Fruit fly (Drosophila melanogaster) whole organism, pupa: ENCODE results near the gene Manf.

ENCODE experiments used
- CG12605 ChIP-seq: fragments of 200-800 bp; sonication (Bioruptor generic); IDR thresholded peaks from 2 replicates; pipeline ENCODE4 v1.3.6; 2022; ENCODE audit warnings: missing biosample characterization, missing genetic modification characterization
- CG14655 ChIP-seq: fragments of 200-800 bp; sonication (Bioruptor generic); optimal IDR thresholded peaks from 3 replicates; lab custom pipeline; 2017; ENCODE audit warnings: mild to moderate bottlenecking, missing biosample characterization, missing genetic modification reagents, missing genetic modification characterization
- CG15710 ChIP-seq: fragments of 200-800 bp; sonication (Bioruptor generic); optimal IDR thresholded peaks from 2 replicates; lab custom pipeline; 2018; ENCODE audit warnings: missing biosample characterization, mild to moderate bottlenecking, missing genetic modification characterization, moderate library complexity
- CG8159 ChIP-seq: fragments of 200-800 bp; sonication (Bioruptor generic); optimal IDR thresholded peaks from 3 replicates; lab custom pipeline; 2018; ENCODE audit warnings: missing biosample characterization, mild to moderate bottlenecking, missing genetic modification characterization, moderate library complexity
- CG8301 ChIP-seq: fragments of 200-800 bp; sonication (Bioruptor generic); optimal IDR thresholded peaks from 2 replicates; lab custom pipeline; 2018; ENCODE audit warnings: missing biosample characterization, mild to moderate bottlenecking, missing genetic modification characterization
- CG9948 ChIP-seq: fragments of 200-800 bp; sonication (Bioruptor generic); optimal IDR thresholded peaks from 2 replicates; lab custom pipeline; 2018; ENCODE audit warnings: missing biosample characterization, mild to moderate bottlenecking, missing genetic modification characterization, moderate library complexity
- D1 ChIP-seq: fragments of 200-800 bp; sonication (Bioruptor generic); optimal IDR thresholded peaks from 2 replicates; lab custom pipeline; 2018; ENCODE audit warnings: missing biosample characterization, mild to moderate bottlenecking, missing genetic modification characterization, moderate library complexity
- Ets98B ChIP-seq: fragments of 200-800 bp; sonication (Bioruptor generic); IDR thresholded peaks from 2 replicates; pipeline ENCODE4 v1.3.6; 2022; ENCODE audit warnings: missing biosample characterization, missing genetic modification characterization
- Pif1A ChIP-seq: fragments of 200-800 bp; sonication (Bioruptor generic); optimal IDR thresholded peaks from 3 replicates; lab custom pipeline; 2016; ENCODE audit warnings: missing biosample characterization, missing genetic modification characterization
- Pif1B ChIP-seq: fragments of 200-800 bp; sonication (Bioruptor generic); optimal IDR thresholded peaks from 3 replicates; lab custom pipeline; 2016; ENCODE audit warnings: missing biosample characterization, missing genetic modification characterization
- Snoo ChIP-seq: fragments of 200-800 bp; sonication (Bioruptor generic); optimal IDR thresholded peaks from 3 replicates; lab custom pipeline; 2017; ENCODE audit warnings: missing biosample characterization, mild to moderate bottlenecking, missing genetic modification characterization, inconsistent platforms
- fd96Ca ChIP-seq: fragments of 200-800 bp; sonication (Bioruptor generic); IDR thresholded peaks from 3 replicates; pipeline ENCODE4 v1.3.6; 2022; ENCODE audit warnings: missing biosample characterization, missing genetic modification characterization

- no peak for TF ChIP-seq Pif1B
- no peak for TF ChIP-seq CG12605
- TF ChIP-seq CG8159 (tag; lab: Kevin White, UChicago): no peak
- TF ChIP-seq CG15710 (tag; lab: Kevin White, UChicago): no peak
- TF ChIP-seq D1 (tag; lab: Kevin White, UChicago): no peak
- no peak for TF ChIP-seq Snoo (tag; lab: Kevin White, UChicago)
- no peak for TF ChIP-seq fd96Ca
- no peak for TF ChIP-seq Ets98B (GFP tag; lab: Robert Waterston, UW)
- no peak for TF ChIP-seq Pif1A (GFP tag; lab: Kevin White, UChicago)
- no peak for TF ChIP-seq CG14655 (GFP tag; lab: Kevin White, UChicago)
- no peak for TF ChIP-seq CG9948
- TF ChIP-seq CG8301 (tag; lab: Kevin White, UChicago): no peak
Measured at dm6 chr3R:16310081-16310493, 39.1 kb upstream of the Manf start.
